Fruit fly (Drosophila melanogaster) whole organism, embryonic: ENCODE data around the gene CG14818.

ENCODE experiments used
- Bdp1 ChIP-seq: fragments of 200-800 bp; sonication (Bioruptor generic); optimal IDR thresholded peaks from 3 replicates; lab custom pipeline; 2016; ENCODE audit warnings: missing biosample characterization, missing genetic modification characterization
- CG11398 ChIP-seq: fragments of 200-800 bp; sonication (Bioruptor generic); optimal IDR thresholded peaks from 2 replicates; lab custom pipeline; 2016; ENCODE audit warnings: missing biosample characterization, missing genetic modification characterization
- CG11695 ChIP-seq: fragments of 200-800 bp; sonication (Bioruptor generic); IDR thresholded peaks from 3 replicates; pipeline ENCODE4 v1.3.6; 2022; ENCODE audit warnings: missing biosample characterization, missing genetic modification characterization
- CG11723 ChIP-seq: fragments of 200-800 bp; sonication (Bioruptor generic); optimal IDR thresholded peaks from 2 replicates; lab custom pipeline; 2017; ENCODE audit warnings: missing biosample characterization, mild to moderate bottlenecking, missing genetic modification characterization
- CG12071 ChIP-seq: fragments of 200-800 bp; sonication (Bioruptor generic); optimal IDR thresholded peaks from 3 replicates; lab custom pipeline; 2018; ENCODE audit warnings: missing biosample characterization, mild to moderate bottlenecking, missing genetic modification characterization
- CG12391 ChIP-seq: fragments of 200-800 bp; sonication (Bioruptor generic); optimal IDR thresholded peaks from 3 replicates; lab custom pipeline; 2018; ENCODE audit warnings: missing biosample characterization, mild to moderate bottlenecking, missing genetic modification characterization, moderate library complexity
- CG12769 ChIP-seq: fragments of 200-800 bp; sonication (Bioruptor generic); optimal IDR thresholded peaks from 2 replicates; lab custom pipeline; 2019; ENCODE audit warnings: missing biosample characterization, mild to moderate bottlenecking, missing genetic modification characterization, moderate library complexity
- CG13296 ChIP-seq: fragments of 200-800 bp; sonication (Bioruptor generic); optimal IDR thresholded peaks from 3 replicates; lab custom pipeline; 2018; ENCODE audit warnings: missing biosample characterization, mild to moderate bottlenecking, missing genetic modification characterization
- CG1647 ChIP-seq: fragments of 200-800 bp; sonication (Bioruptor generic); optimal IDR thresholded peaks from 3 replicates; lab custom pipeline; 2016; ENCODE audit warnings: missing biosample characterization, missing genetic modification characterization
- CG2120 ChIP-seq: fragments of 200-800 bp; sonication (Bioruptor generic); optimal IDR thresholded peaks from 3 replicates; lab custom pipeline; 2016; ENCODE audit warnings: missing biosample characterization, missing genetic modification characterization
- CG2678 ChIP-seq: fragments of 200-800 bp; sonication (Bioruptor generic); optimal IDR thresholded peaks from 3 replicates; lab custom pipeline; 2019; ENCODE audit warnings: missing biosample characterization, mild to moderate bottlenecking, missing genetic modification characterization, moderate library complexity
- CG2712 ChIP-seq: fragments of 200-800 bp; optimal IDR thresholded peaks from 3 replicates; lab custom pipeline; 2019; ENCODE audit warnings: missing biosample characterization, mild to moderate bottlenecking, missing genetic modification characterization, moderate library complexity
- CG30403 ChIP-seq: fragments of 200-800 bp; sonication (Bioruptor generic); optimal IDR thresholded peaks from 3 replicates; lab custom pipeline; 2016; ENCODE audit warnings: missing biosample characterization, missing genetic modification characterization
- CG3065 ChIP-seq: fragments of 200-800 bp; sonication (Bioruptor generic); optimal IDR thresholded peaks from 2 replicates; lab custom pipeline; 2016; ENCODE audit warnings: missing biosample characterization, missing genetic modification characterization
- CG34422 ChIP-seq: fragments of 200-800 bp; sonication (Bioruptor generic); IDR thresholded peaks from 3 replicates; pipeline ENCODE4 v1.3.6; 2022; ENCODE audit warnings: missing biosample characterization, missing genetic modification characterization
- CG3838 ChIP-seq: fragments of 200-800 bp; sonication (Bioruptor generic); optimal IDR thresholded peaks from 3 replicates; lab custom pipeline; 2016; ENCODE audit warnings: missing biosample characterization, missing genetic modification characterization
- CG4360 ChIP-seq: fragments of 200-800 bp; sonication (Bioruptor generic); IDR thresholded peaks from 2 replicates; pipeline ENCODE4 v1.3.6; 2022; ENCODE audit warnings: missing biosample characterization, missing genetic modification characterization
- CG43689 ChIP-seq: fragments of 200-800 bp; sonication (Bioruptor generic); IDR thresholded peaks from 2 replicates; pipeline ENCODE4 v1.3.6; 2022; ENCODE audit warnings: missing biosample characterization, missing genetic modification characterization
- CG4617 ChIP-seq: fragments of 200-800 bp; sonication (Bioruptor generic); optimal IDR thresholded peaks from 3 replicates; lab custom pipeline; 2016; ENCODE audit warnings: missing biosample characterization, missing genetic modification characterization, borderline replicate concordance
- CG4730 ChIP-seq: fragments of 200-800 bp; sonication (Bioruptor generic); IDR thresholded peaks from 2 replicates; pipeline ENCODE4 v1.3.6; 2022; ENCODE audit warnings: missing biosample characterization, missing genetic modification characterization
- CG7786 ChIP-seq: fragments of 200-800 bp; sonication (Bioruptor generic); optimal IDR thresholded peaks from 2 replicates; lab custom pipeline; 2016; ENCODE audit warnings: missing biosample characterization, missing genetic modification characterization
- CG7928 ChIP-seq: fragments of 200-800 bp; sonication (Bioruptor generic); optimal IDR thresholded peaks from 2 replicates; lab custom pipeline; 2017; ENCODE audit warnings: missing biosample characterization, mild to moderate bottlenecking, missing genetic modification characterization
- CG9932 ChIP-seq: fragments of 200-800 bp; sonication (Bioruptor generic); IDR thresholded peaks from 2 replicates; pipeline ENCODE4 v1.3.6; 2022; ENCODE audit warnings: missing biosample characterization, missing genetic modification characterization
- CHES-1-like ChIP-seq: fragments of 200-800 bp; sonication (Bioruptor generic); optimal IDR thresholded peaks from 2 replicates; lab custom pipeline; 2016; ENCODE audit warnings: missing biosample characterization, missing genetic modification characterization
- CTCF ChIP-seq: fragments of 200-800 bp; sonication (Bioruptor generic); optimal IDR thresholded peaks from 2 replicates; lab custom pipeline; 2017; ENCODE audit warnings: missing biosample characterization, mild to moderate bottlenecking, missing genetic modification characterization, moderate library complexity
- D ChIP-seq, 2 experiments: fragments of 200-800 bp in 1 of 2; fragments of >200 bp in 1 of 2; sonication (Bioruptor generic) in 1 of 2; optimal IDR thresholded peaks; 2 replicates in 1 of 2; 3 replicates in 1 of 2; lab custom pipeline; 2017; ENCODE audit warnings: mild to moderate bottlenecking in 1 of 2, missing biosample characterization in 1 of 2, missing genetic modification characterization in 1 of 2, missing genetic modification reagents in 1 of 2
- ERR ChIP-seq: fragments of 200-800 bp; sonication (Bioruptor generic); optimal IDR thresholded peaks from 2 replicates; lab custom pipeline; 2016; ENCODE audit warnings: missing biosample characterization, missing genetic modification characterization
- Max ChIP-seq: fragments of 200-800 bp; sonication (Bioruptor generic); optimal IDR thresholded peaks from 2 replicates; lab custom pipeline; 2016; ENCODE audit warnings: missing biosample characterization, mild to moderate bottlenecking, missing genetic modification characterization
- Myb ChIP-seq: fragments of 200-800 bp; sonication (Bioruptor generic); optimal IDR thresholded peaks from 2 replicates; lab custom pipeline; 2016; ENCODE audit warnings: missing biosample characterization, missing genetic modification characterization
- Opbp ChIP-seq: fragments of 200-800 bp; sonication (Bioruptor generic); IDR thresholded peaks from 3 replicates; pipeline ENCODE4 v1.3.6; 2022; ENCODE audit warnings: missing biosample characterization, missing genetic modification characterization; ENCODE audit not compliant: partially characterized antibody
- Ptx1 ChIP-seq: fragments of 200-800 bp; sonication (Bioruptor generic); IDR thresholded peaks from 2 replicates; pipeline ENCODE4 v1.3.6; 2022; ENCODE audit warnings: missing biosample characterization, missing genetic modification characterization
- bab2 ChIP-seq: fragments of 200-800 bp; sonication (Bioruptor generic); optimal IDR thresholded peaks from 2 replicates; lab custom pipeline; 2016; ENCODE audit warnings: missing biosample characterization, missing genetic modification characterization
- ci ChIP-seq: fragments of 200-800 bp; sonication (Bioruptor generic); IDR thresholded peaks from 3 replicates; pipeline ENCODE4 v1.3.6; 2022; ENCODE audit warnings: missing biosample characterization, missing genetic modification characterization
- crp ChIP-seq, 2 experiments: fragments of 200-800 bp; sonication (Bioruptor generic); optimal IDR thresholded peaks; 2 replicates in 1 of 2; 3 replicates in 1 of 2; lab custom pipeline; 2017; ENCODE audit warnings: missing biosample characterization in 2 of 2, missing genetic modification characterization in 2 of 2, mild to moderate bottlenecking in 1 of 2, moderate library complexity in 1 of 2
- dan ChIP-seq: fragments of 200-800 bp; sonication (Bioruptor generic); IDR thresholded peaks from 2 replicates; pipeline ENCODE4 v1.3.6; 2022; ENCODE audit warnings: missing biosample characterization, missing genetic modification characterization
- dm ChIP-seq: fragments of 200-800 bp; sonication (Bioruptor generic); optimal IDR thresholded peaks from 3 replicates; lab custom pipeline; 2016; ENCODE audit warnings: missing biosample characterization, missing genetic modification characterization
- gro ChIP-seq: fragments of 200-800 bp; sonication (Bioruptor generic); optimal IDR thresholded peaks from 2 replicates; lab custom pipeline; 2016; ENCODE audit warnings: missing biosample characterization, missing genetic modification characterization
- gsb-n ChIP-seq: fragments of 200-800 bp; sonication (Bioruptor generic); optimal IDR thresholded peaks from 3 replicates; lab custom pipeline; 2018; ENCODE audit warnings: missing biosample characterization, mild to moderate bottlenecking, missing genetic modification characterization
- lbe ChIP-seq: fragments of 200-800 bp; sonication (Bioruptor generic); optimal IDR thresholded peaks from 2 replicates; lab custom pipeline; 2016; ENCODE audit warnings: missing biosample characterization, mild to moderate bottlenecking, missing genetic modification characterization
- org-1 ChIP-seq: fragments of 200-800 bp; sonication (Bioruptor generic); optimal IDR thresholded peaks from 2 replicates; lab custom pipeline; 2017; ENCODE audit warnings: missing biosample characterization, missing genetic modification characterization
- p53 ChIP-seq: fragments of 200-800 bp; sonication (Bioruptor generic); optimal IDR thresholded peaks from 2 replicates; lab custom pipeline; 2016; ENCODE audit warnings: missing biosample characterization, missing genetic modification characterization
- pnt ChIP-seq: fragments of 200-800 bp; sonication (Bioruptor generic); optimal IDR thresholded peaks from 3 replicates; lab custom pipeline; 2016; ENCODE audit warnings: missing biosample characterization, missing genetic modification characterization
- schlank ChIP-seq: fragments of 200-800 bp; sonication (Bioruptor generic); optimal IDR thresholded peaks from 2 replicates; lab custom pipeline; 2018; ENCODE audit warnings: missing biosample characterization, mild to moderate bottlenecking, missing genetic modification characterization
- sens-2 ChIP-seq: fragments of 200-800 bp; sonication (Bioruptor generic); IDR thresholded peaks from 2 replicates; pipeline ENCODE4 v1.3.6; 2022; ENCODE audit warnings: missing biosample characterization, missing genetic modification characterization
- so ChIP-seq: fragments of 200-800 bp; sonication (Bioruptor generic); IDR thresholded peaks from 3 replicates; pipeline ENCODE4 v1.3.6; 2022; ENCODE audit warnings: missing biosample characterization, missing genetic modification characterization
- vfl ChIP-seq: fragments of 200-800 bp; sonication (Bioruptor generic); optimal IDR thresholded peaks from 2 replicates; lab custom pipeline; 2016; ENCODE audit warnings: missing biosample characterization, missing genetic modification characterization
- zf30C ChIP-seq: fragments of 200-800 bp; sonication (Bioruptor generic); optimal IDR thresholded peaks from 3 replicates; lab custom pipeline; 2018; ENCODE audit warnings: missing biosample characterization, mild to moderate bottlenecking, missing genetic modification characterization

Gene CG14818

dm6 chrX:1922765-1923501, 43.4 kb upstream of the CG14818 start, which contains the start of the genes eIF2Bepsilon and Ocrl (continued):
- TF ChIP-seq CG11398 (GFP tag; lab: Kevin White, UChicago) = no peak
- TF ChIP-seq CG2120 (GFP tag; lab: Kevin White, UChicago) = peak; percentile 0
- TF ChIP-seq so (GFP tag; lab: Robert Waterston, UW) = no peak
- TF ChIP-seq CG2712 (tag; lab: Kevin White, UChicago) = peak; percentile 29
- TF ChIP-seq vfl (GFP tag; lab: Kevin White, UChicago) = no peak
- TF ChIP-seq gro (GFP tag; lab: Kevin White, UChicago) = peak; percentile 42
- TF ChIP-seq sens-2 (GFP tag; lab: Robert Waterston, UW) = no peak
- TF ChIP-seq D (optimal IDR thresholded peaks at IDR 0.05; lab: Kevin White, UChicago) = no peak
- no peak for TF ChIP-seq D (GFP tag; optimal IDR thresholded peaks at IDR 0.05; lab: Kevin White, UChicago)
- TF ChIP-seq CG3065 (GFP tag; lab: Kevin White, UChicago) = no peak
- no peak for TF ChIP-seq zf30C (GFP tag; lab: Kevin White, UChicago)
- no peak for TF ChIP-seq CG1647
- TF ChIP-seq CG3838 (GFP tag; lab: Kevin White, UChicago) = no peak
- no peak for TF ChIP-seq CG43689 (GFP tag; lab: Robert Waterston, UW)
- peak; percentile 36 for TF ChIP-seq CTCF (GFP tag; lab: Kevin White, UChicago)
- peak; percentile 4 for TF ChIP-seq CG30403 (GFP tag; lab: Kevin White, UChicago)
- no peak for TF ChIP-seq lbe (GFP tag; lab: Kevin White, UChicago)
- no peak for TF ChIP-seq CG4730
- TF ChIP-seq Ptx1 (GFP tag; lab: Robert Waterston, UW) = no peak
- no peak for TF ChIP-seq CG11695
- TF ChIP-seq CG34422 = peak; percentile 48; the same call in 1 of the 3 replicates
- TF ChIP-seq CG4360 = peak; percentile 93
- peak; percentile 55 for TF ChIP-seq dm (GFP tag; lab: Kevin White, UChicago)
- peak; percentile 6 for TF ChIP-seq CG7928 (GFP tag; lab: Kevin White, UChicago)
- TF ChIP-seq CG7786 = no peak
- TF ChIP-seq ERR = peak; percentile 30
- no peak for TF ChIP-seq bab2 (GFP tag; lab: Kevin White, UChicago)
- TF ChIP-seq CG2678 (tag; lab: Kevin White, UChicago) = no peak
- peak in 1 of 2 experiments; percentile 35 for TF ChIP-seq crp (GFP tag; optimal IDR thresholded peaks at IDR 0.05; lab: Kevin White, UChicago)
- TF ChIP-seq p53 = peak; percentile 6
- peak; percentile 7 for TF ChIP-seq Bdp1
- no peak for TF ChIP-seq CG11723 (GFP tag; lab: Kevin White, UChicago)
- peak; percentile 92 for TF ChIP-seq CG4617 (GFP tag; lab: Kevin White, UChicago)
- no peak for TF ChIP-seq gsb-n (tag; lab: Kevin White, UChicago)
- no peak for TF ChIP-seq CG9932 (GFP tag; lab: Robert Waterston, UW)
- TF ChIP-seq Myb (GFP tag; lab: Kevin White, UChicago) = peak; percentile 86
- TF ChIP-seq CHES-1-like (GFP tag; lab: Kevin White, UChicago) = peak; percentile 34
- TF ChIP-seq Max = no peak
- TF ChIP-seq CG12769 (tag; lab: Kevin White, UChicago) = no peak
- TF ChIP-seq dan (GFP tag; lab: Robert Waterston, UW) = no peak
- no peak for TF ChIP-seq schlank (tag; lab: Kevin White, UChicago)
- TF ChIP-seq CG13296 (GFP tag; lab: Kevin White, UChicago) = no peak
- TF ChIP-seq pnt (GFP tag; lab: Kevin White, UChicago) = no peak
- peak; percentile 33 for TF ChIP-seq CG12391 (tag; lab: Kevin White, UChicago)
- peak; percentile 30; the same call in 1 of the 3 replicates for TF ChIP-seq ci
- TF ChIP-seq Opbp (GFP tag; lab: Robert Waterston, UW) = peak; percentile 55; the same call in 1 of the 3 replicates
- TF ChIP-seq CG12071 (GFP tag; lab: Kevin White, UChicago) = no peak
- TF ChIP-seq org-1 (GFP tag; lab: Kevin White, UChicago) = no peak
- TF ChIP-seq, all 482 proteins: peak for 91
